Fruit fly (Drosophila melanogaster): ENCODE data around the gene sing.

dm6 chrX:16655724-16656235 is 23.3 kb upstream of the sing start:
- no peak for TF ChIP-seq kay (GFP tag; ENCODE audit: borderline replicate concordance)
- peak; percentile 82 for TF ChIP-seq tj (GFP tag; optimal IDR thresholded peaks at IDR 0.05)
- TF ChIP-seq Crg-1 (GFP tag; optimal IDR thresholded peaks at IDR 0.05): no peak
- TF ChIP-seq bab1 (GFP tag; optimal IDR thresholded peaks at IDR 0.05): peak; percentile 9
- no peak for TF ChIP-seq toe (GFP tag; optimal IDR thresholded peaks at IDR 0.05)
- TF ChIP-seq CG14711 (tag; optimal IDR thresholded peaks at IDR 0.05): no peak
- no peak for TF ChIP-seq CG7045 (GFP tag; optimal IDR thresholded peaks at IDR 0.05)
- peak; percentile 98 for TF ChIP-seq cic (GFP tag; optimal IDR thresholded peaks at IDR 0.05)
- no peak for TF ChIP-seq CG12768 (GFP tag; optimal IDR thresholded peaks at IDR 0.05)
- TF ChIP-seq ovo (GFP tag; optimal IDR thresholded peaks at IDR 0.05): peak; percentile 73
- no peak for TF ChIP-seq CG11617 (GFP tag; optimal IDR thresholded peaks at IDR 0.05)
- no peak for TF ChIP-seq CG33017 (tag; optimal IDR thresholded peaks at IDR 0.05)
- TF ChIP-seq Mnt (GFP tag; optimal IDR thresholded peaks at IDR 0.05): peak; percentile 96
- peak; percentile 4 for TF ChIP-seq CG7101 (tag; optimal IDR thresholded peaks at IDR 0.05)
